Worm (Caenorhabditis elegans): ENCODE results near the gene ascc-1.
A peak's percentile ranks its signal among the peaks of the same experiment; 100 is the strongest.

ascc-1 gene

ce11 chrII:107703-108102 lies 50.2 kb downstream of the ascc-1 start:
- TF ChIP-seq F26F4.8 (GFP tag; conservative IDR thresholded peaks at IDR 0.05) (no peak), Y75B8A.6 (GFP tag; IDR thresholded peaks at IDR 0.05) (no peak), skn-1 (tag; optimal IDR thresholded peaks at IDR 0.05) (no peak), lsy-2 (tag; optimal IDR thresholded peaks at IDR 0.05) (no peak), nhr-6 (tag; optimal IDR thresholded peaks at IDR 0.05) (no peak), F49E8.2 (tag; optimal IDR thresholded peaks at IDR 0.05; ENCODE audit: borderline replicate concordance) (no peak), nhr-237 (tag; optimal IDR thresholded peaks at IDR 0.05) (no peak), tra-1 (GFP tag; IDR thresholded peaks at IDR 0.05) (no peak), snpc-4 (tag; optimal IDR thresholded peaks at IDR 0.05) (no peak), Y48G9A.11 (GFP tag; IDR thresholded peaks at IDR 0.05) (no peak), pha-4 (GFP tag; IDR thresholded peaks at IDR 0.05) (no peak), pha-4 (tag; optimal IDR thresholded peaks at IDR 0.05) (no peak), dmd-9 (GFP tag; IDR thresholded peaks at IDR 0.05) (no peak), mdl-1 (tag; optimal IDR thresholded peaks at IDR 0.05) (no peak), mxl-2 (GFP tag; conservative IDR thresholded peaks at IDR 0.05) (no peak), egl-43 (GFP tag; IDR thresholded peaks at IDR 0.05) (no peak), aha-1 (tag) (no peak), daf-8 (GFP tag; IDR thresholded peaks at IDR 0.05) (no peak), zfp-3 (GFP tag; conservative IDR thresholded peaks at IDR 0.05) (no peak), nhr-42 (GFP tag; IDR thresholded peaks at IDR 0.05) (no peak), Y105C5A.15 (GFP tag; IDR thresholded peaks at IDR 0.05) (no peak)

DNA sequence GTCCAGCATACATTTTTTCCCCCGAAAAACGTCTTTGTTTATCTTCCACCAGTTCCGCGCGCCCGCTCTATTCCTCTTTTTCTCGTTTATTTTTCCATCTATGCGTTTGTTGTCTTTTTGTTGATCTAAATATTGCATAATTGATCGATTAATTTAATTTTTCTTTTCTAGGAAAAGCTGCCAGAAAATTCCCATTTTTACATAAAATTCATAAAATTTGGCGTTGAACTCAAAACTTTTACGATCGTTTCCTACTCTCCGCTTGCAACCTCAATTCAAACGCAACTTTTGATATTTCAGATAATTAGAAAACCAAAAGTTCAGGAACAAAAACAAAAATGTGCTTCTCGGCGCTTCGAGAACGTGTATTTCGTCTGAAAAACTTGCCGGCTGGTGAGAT lies 51.4 kb downstream of the ascc-1 start, which contains the start of gene C50D2.2:
TSS of gene C50D2.2 (plus strand) at position 301 of the 400 bp plus-strand sequence.
- TF ChIP-seq ceh-44 (GFP tag; IDR thresholded peaks at IDR 0.05) (no peak), aha-1 (tag) (peak; percentile 20)

Measured in whole organism, L4 larva.